Fruit fly (Drosophila melanogaster) whole organism, embryonic: Measurements from ENCODE around the gene CG42449.

Experiments used
- Ada2b ChIP-seq: fragments of 200-800 bp; sonication (Bioruptor generic); IDR thresholded peaks from 2 replicates; pipeline ENCODE4 v1.3.6; 2022; ENCODE audit warnings: missing biosample characterization, missing genetic modification characterization
- Atf3 ChIP-seq: fragments of 200-800 bp; sonication (Bioruptor generic); optimal IDR thresholded peaks from 3 replicates; lab custom pipeline; 2016; ENCODE audit warnings: missing biosample characterization, missing genetic modification characterization
- Awh ChIP-seq: fragments of 200-800 bp; sonication (Bioruptor generic); IDR thresholded peaks from 2 replicates; pipeline ENCODE4, ENCODE4 v1.3.6; 2022; ENCODE audit warnings: missing biosample characterization, missing genetic modification characterization
- CG10147 ChIP-seq: fragments of 200-800 bp; sonication (Bioruptor generic); optimal IDR thresholded peaks from 2 replicates; lab custom pipeline; 2019; ENCODE audit warnings: missing biosample characterization, mild to moderate bottlenecking, missing genetic modification characterization, moderate library complexity
- CG10979 ChIP-seq: fragments of 200-800 bp; sonication (Bioruptor generic); optimal IDR thresholded peaks from 2 replicates; lab custom pipeline; 2018; ENCODE audit warnings: missing biosample characterization, mild to moderate bottlenecking, missing genetic modification characterization, moderate library complexity
- CG12769 ChIP-seq: fragments of 200-800 bp; sonication (Bioruptor generic); optimal IDR thresholded peaks from 2 replicates; lab custom pipeline; 2019; ENCODE audit warnings: missing biosample characterization, mild to moderate bottlenecking, missing genetic modification characterization, moderate library complexity
- CG13287 ChIP-seq: fragments of 200-800 bp; sonication (Bioruptor generic); IDR thresholded peaks from 2 replicates; pipeline ENCODE4 v1.3.6; 2022; ENCODE audit warnings: missing biosample characterization, missing genetic modification characterization; ENCODE audit not compliant: partially characterized antibody
- CG13424 ChIP-seq: fragments of 200-800 bp; sonication (Bioruptor generic); optimal IDR thresholded peaks from 2 replicates; lab custom pipeline; 2019; ENCODE audit warnings: missing biosample characterization, mild to moderate bottlenecking, missing genetic modification characterization, moderate library complexity
- CG13624 ChIP-seq: fragments of 200-800 bp; sonication (Bioruptor generic); optimal IDR thresholded peaks from 2 replicates; lab custom pipeline; 2016; ENCODE audit warnings: missing biosample characterization, missing genetic modification characterization
- CG14965 ChIP-seq: fragments of 200-800 bp; sonication (Bioruptor generic); optimal IDR thresholded peaks from 2 replicates; lab custom pipeline; 2016; ENCODE audit warnings: missing biosample characterization, missing genetic modification characterization, borderline replicate concordance
- CG16815 ChIP-seq: fragments of 200-800 bp; sonication (Bioruptor generic); optimal IDR thresholded peaks from 3 replicates; lab custom pipeline; 2017; ENCODE audit warnings: missing biosample characterization, mild to moderate bottlenecking, missing genetic modification characterization
- CG16863 ChIP-seq: fragments of 200-800 bp; sonication (Bioruptor generic); optimal IDR thresholded peaks from 3 replicates; lab custom pipeline; 2016; ENCODE audit warnings: missing biosample characterization, missing genetic modification characterization
- CG18011 ChIP-seq: fragments of 200-800 bp; sonication (Bioruptor generic); optimal IDR thresholded peaks from 2 replicates; lab custom pipeline; 2017; ENCODE audit warnings: missing biosample characterization, missing genetic modification characterization, mild to moderate bottlenecking, moderate library complexity, missing genotype
- CG18476 ChIP-seq: fragments of 200-800 bp; sonication (Bioruptor generic); optimal IDR thresholded peaks from 2 replicates; lab custom pipeline; 2016; ENCODE audit warnings: missing biosample characterization, mild to moderate bottlenecking, missing genetic modification characterization
- CG2116 ChIP-seq: fragments of 200-800 bp; sonication (Bioruptor generic); optimal IDR thresholded peaks from 3 replicates; lab custom pipeline; 2018; ENCODE audit warnings: missing biosample characterization, mild to moderate bottlenecking, missing genetic modification characterization
- CG2712 ChIP-seq: fragments of 200-800 bp; optimal IDR thresholded peaks from 3 replicates; lab custom pipeline; 2019; ENCODE audit warnings: missing biosample characterization, mild to moderate bottlenecking, missing genetic modification characterization, moderate library complexity
- CG6654 ChIP-seq: fragments of 200-800 bp; sonication (Bioruptor generic); optimal IDR thresholded peaks from 2 replicates; lab custom pipeline; 2017; ENCODE audit warnings: missing biosample characterization, mild to moderate bottlenecking, missing genetic modification characterization
- CG7357 ChIP-seq: fragments of 200-800 bp; sonication (Bioruptor generic); IDR thresholded peaks from 3 replicates; pipeline ENCODE4 v1.3.6; 2022; ENCODE audit warnings: missing biosample characterization, missing genetic modification characterization
- CG7786 ChIP-seq: fragments of 200-800 bp; sonication (Bioruptor generic); optimal IDR thresholded peaks from 2 replicates; lab custom pipeline; 2016; ENCODE audit warnings: missing biosample characterization, missing genetic modification characterization
- CG9437 ChIP-seq: fragments of 200-800 bp; sonication (Bioruptor generic); optimal IDR thresholded peaks from 2 replicates; lab custom pipeline; 2018; ENCODE audit warnings: missing biosample characterization, mild to moderate bottlenecking, missing genetic modification characterization
- Dbx ChIP-seq: fragments of 200-800 bp; sonication (Bioruptor generic); IDR thresholded peaks from 3 replicates; pipeline ENCODE4 v1.3.6; 2022; ENCODE audit warnings: missing biosample characterization, missing genetic modification characterization
- Dll ChIP-seq: fragments of 200-800 bp; sonication (Bioruptor generic); IDR thresholded peaks from 4 replicates; pipeline ENCODE4 v1.3.6; 2022; ENCODE audit warnings: missing biosample characterization, missing genetic modification characterization; ENCODE audit not compliant: partially characterized antibody
- E2f2 ChIP-seq: fragments of 200-800 bp; sonication (Bioruptor generic); IDR thresholded peaks from 2 replicates; pipeline ENCODE4 v1.3.6; 2022; ENCODE audit warnings: missing biosample characterization, missing genetic modification characterization
- Ets97D ChIP-seq: fragments of 200-800 bp; sonication (Bioruptor generic); optimal IDR thresholded peaks from 3 replicates; lab custom pipeline; 2016; ENCODE audit warnings: missing biosample characterization, missing genetic modification characterization
- Hand ChIP-seq: fragments of 200-800 bp; sonication (Bioruptor generic); optimal IDR thresholded peaks from 2 replicates; lab custom pipeline; 2017; ENCODE audit warnings: mild to moderate bottlenecking, missing biosample characterization, missing genetic modification reagents, missing genetic modification characterization
- Ptx1 ChIP-seq: fragments of 200-800 bp; sonication (Bioruptor generic); IDR thresholded peaks from 2 replicates; pipeline ENCODE4 v1.3.6; 2022; ENCODE audit warnings: missing biosample characterization, missing genetic modification characterization
- Usf ChIP-seq: fragments of 200-800 bp; sonication (Bioruptor generic); optimal IDR thresholded peaks from 2 replicates; lab custom pipeline; 2017; ENCODE audit warnings: missing genotype, missing biosample characterization, missing genetic modification characterization
- Xrp1 ChIP-seq: fragments of 200-800 bp; sonication (Bioruptor generic); IDR thresholded peaks from 2 replicates; pipeline ENCODE4 v1.3.6; 2022; ENCODE audit warnings: missing biosample characterization, missing genetic modification characterization
- bcd ChIP-seq: fragments of 200-800 bp; sonication (Bioruptor generic); optimal IDR thresholded peaks from 2 replicates; lab custom pipeline; 2017; ENCODE audit warnings: missing biosample characterization, mild to moderate bottlenecking, missing genetic modification characterization
- danr ChIP-seq: fragments of 200-800 bp; sonication (Bioruptor generic); IDR thresholded peaks from 2 replicates; pipeline ENCODE4 v1.3.6; 2022; ENCODE audit warnings: missing biosample characterization, missing genetic modification characterization
- dmrt11E ChIP-seq: fragments of 200-800 bp; sonication (Bioruptor generic); optimal IDR thresholded peaks from 3 replicates; lab custom pipeline; 2018; ENCODE audit warnings: missing biosample characterization, mild to moderate bottlenecking, missing genetic modification characterization, moderate library complexity
- dysf ChIP-seq: fragments of 200-800 bp; sonication (Bioruptor generic); IDR thresholded peaks from 3 replicates; pipeline ENCODE4 v1.3.6; 2022; ENCODE audit warnings: missing biosample characterization, missing genetic modification characterization
- emc ChIP-seq: fragments of 200-800 bp; sonication (Bioruptor generic); optimal IDR thresholded peaks from 2 replicates; lab custom pipeline; 2016; ENCODE audit warnings: missing biosample characterization, missing genetic modification characterization
- ems ChIP-seq: fragments of 200-800 bp; sonication (Bioruptor generic); optimal IDR thresholded peaks from 3 replicates; lab custom pipeline; 2016; ENCODE audit warnings: missing biosample characterization, missing genetic modification characterization
- hb ChIP-seq: fragments of 200-800 bp; sonication (Bioruptor generic); IDR thresholded peaks from 3 replicates; pipeline ENCODE4 v1.3.6; 2022; ENCODE audit warnings: missing biosample characterization, missing genetic modification characterization; ENCODE audit not compliant: partially characterized antibody
- hth ChIP-seq: fragments of >200 bp; optimal IDR thresholded peaks from 2 replicates; lab custom pipeline; 2017; ENCODE audit warnings: inconsistent platforms
- jumu ChIP-seq: fragments of 200-800 bp; sonication (Bioruptor generic); optimal IDR thresholded peaks from 3 replicates; lab custom pipeline; 2016; ENCODE audit warnings: missing biosample characterization, missing genetic modification characterization
- pb ChIP-seq: fragments of 200-800 bp; sonication (Bioruptor generic); optimal IDR thresholded peaks from 3 replicates; lab custom pipeline; 2016; ENCODE audit warnings: missing biosample characterization, missing genetic modification characterization
- rib ChIP-seq: fragments of 200-800 bp; sonication (Bioruptor generic); IDR thresholded peaks from 2 replicates; pipeline ENCODE4 v1.3.6; 2022; ENCODE audit warnings: missing biosample characterization, missing genetic modification characterization
- schlank ChIP-seq: fragments of 200-800 bp; sonication (Bioruptor generic); optimal IDR thresholded peaks from 2 replicates; lab custom pipeline; 2018; ENCODE audit warnings: missing biosample characterization, mild to moderate bottlenecking, missing genetic modification characterization
- sens ChIP-seq: fragments of 200-800 bp; sonication (Bioruptor generic); peaks from one replicate; lab custom pipeline; 2016; ENCODE audit warnings: missing biosample characterization, missing genetic modification characterization
- sisA ChIP-seq: fragments of 200-800 bp; sonication (Bioruptor generic); IDR thresholded peaks from 2 replicates; pipeline ENCODE4 v1.3.6; 2022; ENCODE audit warnings: missing biosample characterization, missing genetic modification characterization
- so ChIP-seq: fragments of 200-800 bp; sonication (Bioruptor generic); IDR thresholded peaks from 3 replicates; pipeline ENCODE4 v1.3.6; 2022; ENCODE audit warnings: missing biosample characterization, missing genetic modification characterization
- sob ChIP-seq: fragments of 200-800 bp; sonication (Bioruptor generic); IDR thresholded peaks from 2 replicates; pipeline ENCODE4 v1.3.6; 2022; ENCODE audit warnings: missing biosample characterization, missing genetic modification characterization
- toy ChIP-seq: fragments of 200-800 bp; sonication (Bioruptor generic); IDR thresholded peaks from 2 replicates; pipeline ENCODE4 v1.3.6; 2022; ENCODE audit warnings: missing biosample characterization, missing genetic modification characterization
- twi ChIP-seq: fragments of 200-800 bp; optimal IDR thresholded peaks from 2 replicates; lab custom pipeline; 2019; ENCODE audit warnings: missing biosample characterization, mild to moderate bottlenecking, missing genetic modification characterization, moderate library complexity
- tx ChIP-seq: fragments of 200-800 bp; sonication (Bioruptor generic); optimal IDR thresholded peaks from 2 replicates; lab custom pipeline; 2016; ENCODE audit warnings: missing biosample characterization, missing genetic modification characterization
- wdn ChIP-seq: fragments of 200-800 bp; sonication (Bioruptor generic); IDR thresholded peaks from 2 replicates; pipeline ENCODE4 v1.3.6; 2022; ENCODE audit warnings: missing biosample characterization, missing genetic modification characterization
- zen ChIP-seq: fragments of 200-800 bp; sonication (Bioruptor generic); optimal IDR thresholded peaks from 3 replicates; lab custom pipeline; 2018; ENCODE audit warnings: missing biosample characterization, mild to moderate bottlenecking, missing genetic modification characterization, moderate library complexity
- zfh1 ChIP-seq: fragments of 200-800 bp; sonication (Bioruptor generic); IDR thresholded peaks from 3 replicates; pipeline ENCODE4 v1.3.6; 2022; ENCODE audit warnings: missing biosample characterization, missing genetic modification characterization

CG42449 gene

dm6 chrX:5699824-5700498 lies 16.9 kb downstream of the CG42449 start (continued):
- TF ChIP-seq Usf (GFP tag; lab: Kevin White, UChicago) (peak; percentile 22), Awh (GFP tag; lab: Robert Waterston, UW) (0 out of 2 replicates have a peak, but pooled peaks have one; percentile 44), hb (no peak), CG7786 (GFP tag; lab: Kevin White, UChicago) (no peak), hth (lab: Kevin White, UChicago) (no peak), pb (no peak), jumu (GFP tag; lab: Kevin White, UChicago) (no peak), CG10979 (peak; percentile 75), so (GFP tag; lab: Robert Waterston, UW) (0 out of 3 replicates have a peak, but pooled peaks have one; percentile 55), Hand (GFP tag; lab: Kevin White, UChicago) (no peak), Ada2b (GFP tag; lab: Robert Waterston, UW) (peak; percentile 36; the same call in 1 of the 2 replicates), sob (GFP tag; lab: Robert Waterston, UW) (0 out of 2 replicates have a peak, but pooled peaks have one; percentile 28), CG16815 (GFP tag; lab: Kevin White, UChicago) (peak; percentile 15), zfh1 (peak; percentile 54; the same call in 1 of the 3 replicates), Ets97D (GFP tag; lab: Kevin White, UChicago) (no peak), CG10147 (GFP tag; lab: Kevin White, UChicago) (peak; percentile 50), sens (peak; percentile 90), E2f2 (GFP tag; lab: Robert Waterston, UW) (peak; percentile 35; the same call in 1 of the 2 replicates), danr (0 out of 2 replicates have a peak, but pooled peaks have one; percentile 32), Atf3 (no peak), emc (GFP tag; lab: Kevin White, UChicago) (no peak), CG7357 (GFP tag; lab: Robert Waterston, UW) (peak; percentile 51; the same call in 1 of the 3 replicates), CG6654 (GFP tag; lab: Kevin White, UChicago) (peak; percentile 31), CG13287 (GFP tag; lab: Robert Waterston, UW) (no peak), CG18476 (GFP tag; lab: Kevin White, UChicago) (peak; percentile 27), Dbx (GFP tag; lab: Robert Waterston, UW) (0 out of 3 replicates have a peak, but pooled peaks have one; percentile 36), bcd (GFP tag; lab: Kevin White, UChicago) (peak; percentile 65), CG14965 (GFP tag; lab: Kevin White, UChicago) (no peak), CG9437 (GFP tag; lab: Kevin White, UChicago) (peak; percentile 61), Xrp1 (GFP tag; lab: Robert Waterston, UW) (peak; percentile 74), CG16863 (GFP tag; lab: Kevin White, UChicago) (peak; percentile 41), rib (GFP tag; lab: Robert Waterston, UW) (no peak), Dll (GFP tag; lab: Robert Waterston, UW) (no peak), tx (GFP tag; lab: Kevin White, UChicago) (peak; percentile 9), CG18011 (GFP tag; lab: Kevin White, UChicago) (peak; percentile 7), CG2712 (tag; lab: Kevin White, UChicago) (peak; percentile 75), CG13424 (tag; lab: Kevin White, UChicago) (peak; percentile 64), toy (GFP tag; lab: Robert Waterston, UW) (no peak), wdn (GFP tag; lab: Robert Waterston, UW) (no peak), twi (no peak), dysf (peak; percentile 74), CG12769 (tag; lab: Kevin White, UChicago) (peak; percentile 79), sisA (GFP tag; lab: Robert Waterston, UW) (peak; percentile 60), CG2116 (GFP tag; lab: Kevin White, UChicago) (no peak), schlank (tag; lab: Kevin White, UChicago) (no peak), Ptx1 (GFP tag; lab: Robert Waterston, UW) (peak; percentile 71), zen (tag; lab: Kevin White, UChicago) (no peak), CG13624 (GFP tag; lab: Kevin White, UChicago) (no peak), dmrt11E (tag; lab: Kevin White, UChicago) (peak; percentile 43), ems (GFP tag; lab: Kevin White, UChicago) (peak; percentile 34)
